Worm (Caenorhabditis elegans) whole organism, L1 larva: ENCODE data around the gene chtb-2.

ENCODE experiments used
- aly-2 ChIP-seq: fragments of 150-350 bp; optimal IDR thresholded peaks from 2 replicates; lab custom pipeline; 2014; ENCODE audit warnings: missing biosample characterization, missing genetic modification characterization
- jun-1 ChIP-seq: fragments of 150-350 bp; optimal IDR thresholded peaks from 2 replicates; lab custom pipeline; 2014; ENCODE audit warnings: missing biosample characterization, missing genetic modification reagents, missing genetic modification characterization
- lin-13 ChIP-seq: fragments of 150-350 bp; optimal IDR thresholded peaks from 2 replicates; lab custom pipeline; 2014; ENCODE audit warnings: missing biosample characterization, missing genetic modification reagents, missing genetic modification characterization
- lin-39 ChIP-seq: fragments of 150-350 bp; optimal IDR thresholded peaks from 2 replicates; lab custom pipeline; 2014; ENCODE audit warnings: missing biosample characterization, missing genetic modification reagents, missing genetic modification characterization
- mep-1 ChIP-seq: fragments of 150-350 bp; optimal IDR thresholded peaks from 2 replicates; lab custom pipeline; 2014; ENCODE audit warnings: missing biosample characterization, missing genetic modification characterization
- ztf-4 ChIP-seq: fragments of 150-350 bp; optimal IDR thresholded peaks from 2 replicates; lab custom pipeline; 2014; ENCODE audit warnings: missing biosample characterization, missing genetic modification characterization

ce11 chrIII:6452683-6453082 lies 30.3 kb upstream of the chtb-2 start:
- TF ChIP-seq ztf-4 (tag; lab: Kevin White, UChicago): no peak
- TF ChIP-seq lin-39 (tag; lab: Kevin White, UChicago): no peak
- TF ChIP-seq mep-1 (tag; lab: Kevin White, UChicago): no peak
- no peak for TF ChIP-seq lin-13 (GFP tag; lab: Kevin White, UChicago)
- no peak for TF ChIP-seq jun-1 (tag; lab: Kevin White, UChicago)
- TF ChIP-seq aly-2: no peak
